Worm (Caenorhabditis elegans) whole organism, L2 larva: ENCODE results near the gene F21C10.10.

Experiments
- C34F6.9 ChIP-seq: fragments of 150-350 bp; optimal IDR thresholded peaks from 2 replicates; lab custom pipeline; 2014; ENCODE audit warnings: missing biosample characterization, missing genetic modification characterization
- R02D3.7 ChIP-seq: fragments of 150-350 bp; optimal IDR thresholded peaks from 2 replicates; lab custom pipeline; 2014; ENCODE audit warnings: missing biosample characterization, missing genetic modification characterization
- Y55F3AM.14 ChIP-seq: fragments of 200-800 bp; sonication (Bioruptor generic); optimal IDR thresholded peaks from 2 replicates; lab custom pipeline; 2018; ENCODE audit warnings: mild to moderate bottlenecking, missing genetic modification characterization, missing compliant biosample characterization
- ZK546.5 ChIP-seq: sonication (generic microtip); optimal IDR thresholded peaks from 2 replicates; lab custom pipeline; 2017; ENCODE audit warnings: missing biosample characterization, missing genetic modification characterization
- aly-2 ChIP-seq: fragments of 150-350 bp; optimal IDR thresholded peaks from 2 replicates; lab custom pipeline; 2014; ENCODE audit warnings: missing biosample characterization, missing genetic modification characterization
- blmp-1 ChIP-seq: sonication (generic microtip); optimal IDR thresholded peaks from 2 replicates; lab custom pipeline; 2017; ENCODE audit warnings: missing genetic modification characterization, mild to moderate bottlenecking, missing compliant biosample characterization, antibody characterized with exemption, moderate library complexity; ENCODE audit not compliant: insufficient read depth
- ceh-16 ChIP-seq: fragments of 150-350 bp; optimal IDR thresholded peaks from 2 replicates; lab custom pipeline; 2014; ENCODE audit warnings: missing biosample characterization, missing genetic modification characterization
- ceh-82 ChIP-seq: fragments of 150-350 bp; optimal IDR thresholded peaks from 2 replicates; lab custom pipeline; 2014; ENCODE audit warnings: missing biosample characterization, missing genetic modification characterization
- crh-2 ChIP-seq: sonication (generic microtip); optimal IDR thresholded peaks from 2 replicates; lab custom pipeline; 2017; ENCODE audit warnings: missing biosample characterization, missing genetic modification characterization
- dmd-4 ChIP-seq: sonication (generic microtip); optimal IDR thresholded peaks from 2 replicates; lab custom pipeline; 2017; ENCODE audit warnings: missing biosample characterization, missing genetic modification characterization
- egl-27 ChIP-seq: sonication (generic microtip); optimal IDR thresholded peaks from 3 replicates; lab custom pipeline; 2017; ENCODE audit warnings: missing biosample characterization, missing genetic modification reagents, missing genetic modification characterization
- elt-1 ChIP-seq: fragments of 150-350 bp; optimal IDR thresholded peaks from 2 replicates; lab custom pipeline; 2014; ENCODE audit warnings: missing biosample characterization, missing genetic modification characterization
- elt-3 ChIP-seq: sonication (generic microtip); optimal IDR thresholded peaks from 2 replicates; lab custom pipeline; 2017; ENCODE audit warnings: missing biosample characterization, missing genetic modification characterization
- fos-1 ChIP-seq: fragments of 150-350 bp; optimal IDR thresholded peaks from 2 replicates; lab custom pipeline; 2014; ENCODE audit warnings: missing biosample characterization, missing genetic modification characterization
- gmeb-1 ChIP-seq: fragments of 150-350 bp; optimal IDR thresholded peaks from 2 replicates; lab custom pipeline; 2014; ENCODE audit warnings: missing biosample characterization, missing genetic modification characterization
- lin-39 ChIP-seq: fragments of 150-350 bp; optimal IDR thresholded peaks from 2 replicates; lab custom pipeline; 2014; ENCODE audit warnings: missing biosample characterization, missing genetic modification reagents, missing genetic modification characterization
- lsy-2 ChIP-seq, 2 experiments: fragments of 150-350 bp in 1 of 2; sonication (generic microtip) in 1 of 2; optimal IDR thresholded peaks; 2 replicates each; lab custom pipeline; 2014 to 2017; ENCODE audit warnings: missing biosample characterization in 2 of 2, missing genetic modification characterization in 2 of 2
- mab-5 ChIP-seq: fragments of 150-350 bp; optimal IDR thresholded peaks from 2 replicates; lab custom pipeline; 2014; ENCODE audit warnings: missing biosample characterization, missing genetic modification characterization
- mbf-1 ChIP-seq: sonication (generic microtip); optimal IDR thresholded peaks from 2 replicates; lab custom pipeline; 2017; ENCODE audit warnings: missing biosample characterization, missing genetic modification characterization
- mdl-1 ChIP-seq, 2 experiments: fragments of 150-350 bp in 1 of 2; sonication (generic microtip) in 1 of 2; optimal IDR thresholded peaks; 2 replicates each; lab custom pipeline; 2017; ENCODE audit warnings: missing biosample characterization in 2 of 2, missing genetic modification characterization in 2 of 2
- nhr-10 ChIP-seq: sonication (generic microtip); optimal IDR thresholded peaks from 2 replicates; lab custom pipeline; 2017; ENCODE audit warnings: missing biosample characterization, missing genetic modification characterization
- nhr-11 ChIP-seq: fragments of 150-350 bp; optimal IDR thresholded peaks from 2 replicates; lab custom pipeline; 2014; ENCODE audit warnings: missing biosample characterization, missing genetic modification characterization
- nhr-129 ChIP-seq: fragments of 150-350 bp; optimal IDR thresholded peaks from 2 replicates; lab custom pipeline; 2014; ENCODE audit warnings: missing biosample characterization, missing genetic modification characterization
- nhr-21 ChIP-seq: fragments of 150-350 bp; optimal IDR thresholded peaks from 2 replicates; lab custom pipeline; 2014; ENCODE audit warnings: missing biosample characterization, missing genetic modification characterization
- nhr-237 ChIP-seq: fragments of 150-350 bp; optimal IDR thresholded peaks from 2 replicates; lab custom pipeline; 2014; ENCODE audit warnings: missing biosample characterization, missing genetic modification characterization
- nhr-25 ChIP-seq: fragments of 150-350 bp; sonication (generic microtip); optimal IDR thresholded peaks from 3 replicates; lab custom pipeline; 2014; ENCODE audit warnings: missing biosample characterization, missing genetic modification characterization
- nhr-77 ChIP-seq: fragments of 150-350 bp; optimal IDR thresholded peaks from 2 replicates; lab custom pipeline; 2014; ENCODE audit warnings: missing biosample characterization, missing genetic modification characterization
- sem-4 ChIP-seq: fragments of 150-350 bp; optimal IDR thresholded peaks from 2 replicates; lab custom pipeline; 2014; ENCODE audit warnings: missing biosample characterization, missing genetic modification reagents, missing genetic modification characterization
- sma-3 ChIP-seq: sonication (generic microtip); optimal IDR thresholded peaks from 2 replicates; lab custom pipeline; 2016; ENCODE audit warnings: missing genetic modification reagents, missing genetic modification characterization, missing compliant biosample characterization
- snpc-4 ChIP-seq: fragments of 150-350 bp; optimal IDR thresholded peaks from 2 replicates; lab custom pipeline; 2014; ENCODE audit warnings: missing biosample characterization, missing genetic modification characterization
- unc-39 ChIP-seq: fragments of 150-350 bp; optimal IDR thresholded peaks from 2 replicates; lab custom pipeline; 2014; ENCODE audit warnings: missing biosample characterization, missing genetic modification characterization
- zag-1 ChIP-seq: fragments of 150-350 bp; optimal IDR thresholded peaks from 2 replicates; lab custom pipeline; 2014; ENCODE audit warnings: missing biosample characterization, missing genetic modification characterization
- ztf-4 ChIP-seq: fragments of 150-350 bp; optimal IDR thresholded peaks from 2 replicates; lab custom pipeline; 2014; ENCODE audit warnings: missing biosample characterization, missing genetic modification characterization

F21C10.10 gene

DNA sequence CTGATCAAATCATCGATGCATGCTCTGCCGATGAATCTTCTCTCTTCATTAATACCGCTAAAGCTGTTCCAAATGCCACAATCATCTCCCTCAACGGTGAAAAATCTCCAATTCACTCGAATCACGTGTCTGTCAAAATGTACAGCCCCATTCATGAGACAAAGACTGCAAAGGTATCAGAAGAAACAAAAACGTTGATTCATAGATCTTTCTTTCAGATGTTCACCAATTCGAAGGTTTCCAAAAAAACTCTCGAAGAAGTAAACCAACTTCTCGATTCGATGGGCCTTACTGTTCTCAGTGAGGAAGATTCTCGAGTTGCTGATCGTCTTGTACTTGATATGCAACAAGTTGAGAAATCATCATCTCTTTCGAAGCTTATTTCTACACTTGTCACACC is 607 bp downstream of the F21C10.10 start:
- no peak for TF ChIP-seq ZK546.5 (tag; lab: Kevin White, UChicago)
- no peak for TF ChIP-seq sma-3 (GFP tag; lab: Kevin White, UChicago)
- TF ChIP-seq C34F6.9 (tag; lab: Kevin White, UChicago): no peak
- TF ChIP-seq zag-1: no peak
- TF ChIP-seq ceh-82 (tag; lab: Kevin White, UChicago): no peak
- TF ChIP-seq mdl-1 (tag; optimal IDR thresholded peaks at IDR 0.05; lab: Kevin White, UChicago): no peak
- TF ChIP-seq dmd-4 (tag; lab: Kevin White, UChicago): no peak
- TF ChIP-seq nhr-25 (tag; lab: Kevin White, UChicago): no peak
- TF ChIP-seq ceh-16 (tag; lab: Kevin White, UChicago): no peak
- TF ChIP-seq nhr-77 (tag; lab: Kevin White, UChicago): no peak
- no peak for TF ChIP-seq blmp-1 (tag; lab: Kevin White, UChicago)
- TF ChIP-seq nhr-21: no peak
- no peak for TF ChIP-seq crh-2
- no peak for TF ChIP-seq unc-39 (tag; lab: Kevin White, UChicago)
- TF ChIP-seq Y55F3AM.14 (GFP tag; lab: Kevin White, UChicago): no peak
- no peak for TF ChIP-seq elt-3 (tag; lab: Kevin White, UChicago)
- TF ChIP-seq nhr-11: no peak
- TF ChIP-seq lsy-2 (tag; optimal IDR thresholded peaks at IDR 0.05; lab: Kevin White, UChicago): no peak
- TF ChIP-seq, all 48 proteins: peak for 0

DNA sequence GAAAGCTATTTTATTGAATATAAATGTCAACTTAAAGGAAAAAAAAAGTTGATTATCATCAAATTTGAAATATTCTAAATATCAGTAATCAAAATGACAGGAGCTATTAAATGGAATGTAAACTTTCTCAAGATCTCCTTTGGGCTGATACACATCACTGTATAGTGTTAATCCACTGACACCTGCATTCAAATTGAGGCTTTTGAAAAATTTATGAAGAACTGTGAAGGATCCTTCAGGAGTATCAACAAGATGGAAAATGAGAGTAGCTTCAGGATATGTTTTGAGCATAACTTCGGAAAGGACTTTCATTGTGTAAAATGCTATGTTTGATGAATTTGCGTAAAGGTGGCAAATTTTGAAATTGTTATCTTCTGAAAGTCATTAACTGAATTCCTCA is 1.1 kb downstream of the F21C10.10 start:
- TF ChIP-seq nhr-129 (tag; lab: Kevin White, UChicago): peak; percentile 38
- no peak for TF ChIP-seq gmeb-1 (tag; lab: Kevin White, UChicago)

DNA sequence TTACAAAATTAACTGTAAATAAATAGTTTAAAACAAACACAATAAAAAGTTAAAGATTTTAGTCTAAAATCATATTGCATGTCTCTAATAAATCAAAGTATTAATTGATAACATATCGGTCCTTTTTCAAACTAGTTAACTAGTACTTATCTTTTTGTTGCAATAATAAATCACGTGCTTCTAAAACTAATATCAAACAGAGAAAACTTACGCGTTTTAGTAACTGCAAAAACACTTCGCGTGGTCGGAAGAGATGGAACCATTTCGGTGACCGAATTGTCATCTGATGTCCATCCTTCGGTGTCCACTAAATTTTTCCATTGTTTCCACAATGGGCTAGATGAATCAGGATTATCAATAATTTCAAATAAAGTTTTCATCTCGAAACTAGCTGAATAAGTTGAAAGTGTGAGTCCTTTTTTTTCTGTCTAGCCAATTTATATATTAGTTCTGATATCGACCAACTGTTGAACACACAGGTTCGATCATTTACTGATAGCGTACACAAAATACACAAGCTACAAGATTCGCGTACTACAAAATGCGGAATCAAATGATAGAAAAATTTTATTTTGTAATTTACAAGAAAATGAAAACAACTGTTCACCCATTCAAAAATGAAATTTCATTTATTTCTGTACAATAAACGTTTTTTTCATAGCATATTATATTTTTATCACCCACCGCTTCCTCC is 2.4 kb downstream of the F21C10.10 start, which contains the start of gene F21C10.9:
F21C10.9 (minus strand) TSS at position 417 of the 694 bp plus-strand sequence.
- TF ChIP-seq fos-1 (peak; percentile 5), ceh-82 (tag; lab: Kevin White, UChicago) (no peak)

DNA sequence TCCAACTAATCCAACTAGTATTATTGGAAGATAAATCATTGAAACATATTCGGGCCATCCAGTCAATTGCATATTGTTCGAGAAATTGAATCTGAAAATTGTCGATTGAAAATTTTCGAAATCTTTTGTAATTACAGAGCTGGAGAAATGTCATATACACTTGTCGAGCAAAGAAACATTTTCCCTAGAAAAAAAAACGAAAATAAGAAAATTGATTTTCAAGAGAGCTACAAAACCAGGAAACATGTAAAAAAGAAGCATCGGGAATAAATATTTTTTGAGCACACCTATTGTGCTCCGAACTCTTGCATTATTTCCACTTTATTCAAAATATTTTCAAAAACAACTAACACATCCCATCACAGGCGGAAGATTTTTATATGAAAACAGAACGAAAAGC is 5.0 kb downstream of the F21C10.10 start, which contains the start of gene frpr-6:
frpr-6 (minus strand) TSS at position 101 of the 400 bp plus-strand sequence.
- TF ChIP-seq zag-1 (no peak), ztf-4 (no peak), nhr-25 (tag; lab: Kevin White, UChicago) (no peak), nhr-11 (no peak), elt-1 (no peak), nhr-77 (tag; lab: Kevin White, UChicago) (no peak), nhr-10 (tag; lab: Kevin White, UChicago) (no peak), crh-2 (no peak)
- TF ChIP-seq, all 48 proteins: peak for 0

DNA sequence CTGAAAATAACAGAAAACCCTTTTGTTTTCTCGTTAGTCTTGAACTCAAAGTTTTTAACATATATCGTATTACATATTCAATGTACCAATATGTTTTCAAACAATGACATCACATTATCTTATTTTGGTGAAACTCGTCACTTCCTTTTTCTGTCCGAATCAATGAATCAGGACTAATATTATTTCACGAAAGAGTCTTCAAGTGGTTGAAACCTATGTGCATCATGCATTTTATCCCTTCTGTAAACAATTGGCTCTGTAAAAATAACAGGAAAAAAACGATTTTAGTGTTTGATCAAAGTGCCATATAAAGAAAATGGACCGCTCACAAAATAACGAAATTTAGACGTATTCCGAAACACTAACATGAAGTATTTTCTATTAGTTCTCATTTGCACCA is 12.2 kb downstream of the F21C10.10 start, which contains the start of gene F21C10.18:
F21C10.18 (plus strand) TSS at position 301 of the 400 bp plus-strand sequence.
- no peak for TF ChIP-seq ZK546.5 (tag; lab: Kevin White, UChicago)
- TF ChIP-seq sem-4 (tag; lab: Kevin White, UChicago): no peak
- TF ChIP-seq lsy-2 (tag; optimal IDR thresholded peaks at IDR 0.05; lab: Kevin White, UChicago): no peak
- TF ChIP-seq ztf-4: no peak
- no peak for TF ChIP-seq mbf-1 (tag; lab: Kevin White, UChicago)

DNA sequence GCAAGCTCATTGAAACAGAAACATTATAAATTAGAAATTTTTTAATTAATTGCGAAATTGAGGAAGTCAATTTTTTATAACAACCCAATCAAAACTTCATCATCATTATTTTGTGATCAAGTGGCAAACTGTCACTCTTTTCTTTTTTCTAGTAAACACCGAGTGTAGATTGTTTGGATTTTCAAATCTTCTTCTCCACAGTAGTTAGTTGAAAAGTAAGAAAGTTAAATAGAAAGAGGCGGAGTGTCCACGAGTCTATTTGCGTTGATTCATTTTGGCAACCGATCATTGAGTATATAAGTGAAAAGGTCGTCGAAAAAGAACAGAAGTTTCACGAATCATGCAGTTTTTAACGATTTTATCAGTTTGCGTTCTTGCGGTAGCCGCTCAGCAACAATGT is 13.2 kb downstream of the F21C10.10 start, which contains the start of gene pqn-31:
pqn-31 (plus strand) TSS at position 301 of the 400 bp plus-strand sequence.
- TF ChIP-seq snpc-4 (tag; lab: Kevin White, UChicago) (no peak), crh-2 (no peak), lin-39 (no peak), mbf-1 (tag; lab: Kevin White, UChicago) (no peak), mdl-1 (tag; optimal IDR thresholded peaks at IDR 0.05; lab: Kevin White, UChicago) (no peak), lsy-2 (tag; optimal IDR thresholded peaks at IDR 0.05; lab: Kevin White, UChicago) (no peak), gmeb-1 (tag; lab: Kevin White, UChicago) (no peak), ztf-4 (no peak), ceh-16 (tag; lab: Kevin White, UChicago) (no peak), ceh-82 (tag; lab: Kevin White, UChicago) (no peak), mab-5 (tag; lab: Kevin White, UChicago) (no peak), aly-2 (tag; lab: Kevin White, UChicago) (no peak), nhr-237 (no peak), R02D3.7 (tag; lab: Kevin White, UChicago) (no peak), egl-27 (tag; lab: Kevin White, UChicago) (no peak), elt-1 (no peak)
